Fruit fly (Drosophila melanogaster): ENCODE measurements around the gene CG13722.

- TF ChIP-seq psq (optimal IDR thresholded peaks at IDR 0.05) (no peak), Dll (optimal IDR thresholded peaks at IDR 0.05) (no peak), pan (optimal IDR thresholded peaks at IDR 0.05) (no peak), CG8478 (optimal IDR thresholded peaks at IDR 0.05) (no peak), usp (GFP tag; optimal IDR thresholded peaks at IDR 0.05) (no peak)
Measured at dm6 chr3L:4521809-4522208, 31.0 kb upstream of the CG13722 start.
